Worm (Caenorhabditis elegans) whole organism, L4 larva: ENCODE results near the gene T26A8.3.

ENCODE experiments used
- F37D6.2 ChIP-seq: sonication (generic microtip); optimal IDR thresholded peaks from 2 replicates; lab custom pipeline; 2016; ENCODE audit warnings: mild to moderate bottlenecking, missing genetic modification characterization, missing compliant biosample characterization
- jun-1 ChIP-seq: fragments of 150-350 bp; optimal IDR thresholded peaks from 2 replicates; lab custom pipeline; 2014; ENCODE audit warnings: missing biosample characterization, missing genetic modification reagents, missing genetic modification characterization
- mdt-29 ChIP-seq: fragments of 200-800 bp; sonication (Bioruptor generic); IDR thresholded peaks from 2 replicates; pipeline ENCODE4 v1.3.6; 2022; ENCODE audit warnings: missing genetic modification reagents, missing genetic modification characterization, missing compliant biosample characterization
- mep-1 ChIP-seq: fragments of 150-350 bp; sonication (generic microtip); optimal IDR thresholded peaks from 3 replicates; lab custom pipeline; 2014; ENCODE audit warnings: missing biosample characterization, missing genetic modification characterization
- nhr-10 ChIP-seq: fragments of 150-350 bp; optimal IDR thresholded peaks from 2 replicates; lab custom pipeline; 2014; ENCODE audit warnings: missing biosample characterization, missing genetic modification characterization
- unc-62 ChIP-seq, 3 experiments: fragments of 150-350 bp in 1 of 3; sonication (generic microtip); optimal IDR thresholded peaks in 2 of 3; peaks in 1 of 3; 1 replicate in 1 of 3; 2 replicates in 2 of 3; lab custom pipeline; 2014 to 2017; ENCODE audit warnings: missing biosample characterization in 3 of 3, missing genetic modification characterization in 3 of 3, missing genetic modification reagents in 3 of 3, missing genotype in 1 of 3
- ztf-11 ChIP-seq: fragments of 150-350 bp; optimal IDR thresholded peaks from 2 replicates; lab custom pipeline; 2014; ENCODE audit warnings: missing biosample characterization, missing genetic modification characterization

ce11 chrIV:8426537-8426936, at the start of gene T26A8.3, which contains the start of gene tmem-231:
- TF ChIP-seq mep-1: no peak
- no peak for TF ChIP-seq jun-1 (tag; lab: Kevin White, UChicago)
- TF ChIP-seq ztf-11 (tag; lab: Kevin White, UChicago): no peak
- no peak for TF ChIP-seq nhr-10 (tag; lab: Kevin White, UChicago)
- TF ChIP-seq unc-62 (GFP tag; optimal IDR thresholded peaks at IDR 0.05 in 1 of 2; lab: Kevin White, UChicago): no peak
- no peak for TF ChIP-seq unc-62 (tag; optimal IDR thresholded peaks at IDR 0.05; lab: Kevin White, UChicago)
- TF ChIP-seq F37D6.2 (tag; lab: Kevin White, UChicago): no peak
- no peak for TF ChIP-seq mdt-29 (GFP tag; lab: Robert Waterston, UW)
